Fruit fly (Drosophila melanogaster): ENCODE data around the gene RAF2.

RAF2 gene

DNA sequence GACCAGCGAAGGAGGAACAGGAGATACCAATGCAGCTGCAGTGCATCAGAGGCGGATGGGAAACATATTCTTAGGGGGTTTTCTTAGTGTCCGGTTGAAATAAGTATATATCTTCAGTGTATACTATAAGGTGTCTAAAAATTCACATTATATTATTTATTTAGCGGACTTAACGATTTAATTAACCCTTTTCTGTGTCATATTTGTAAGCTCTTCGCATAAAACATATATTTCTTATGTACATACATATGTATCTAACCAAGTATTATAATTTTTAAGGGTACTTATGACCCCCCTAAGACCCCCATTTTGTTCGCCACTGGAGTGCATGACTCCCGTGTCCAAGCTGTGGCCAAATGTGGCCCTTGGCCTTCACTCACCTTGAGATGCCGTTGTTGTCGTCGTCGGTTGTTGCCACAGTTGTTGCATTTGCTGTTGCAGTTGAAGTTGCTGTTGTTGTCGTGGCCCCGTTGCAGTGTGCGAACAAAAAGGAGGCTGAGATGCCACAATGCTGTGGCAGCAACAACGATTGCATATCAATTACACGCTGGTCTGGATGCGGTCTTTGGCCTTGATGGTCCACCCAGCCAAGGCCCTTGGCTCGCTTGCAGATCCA lies 24.8 kb upstream of the RAF2 start:
- TF ChIP-seq noc (tag; optimal IDR thresholded peaks at IDR 0.05), result no peak

DNA sequence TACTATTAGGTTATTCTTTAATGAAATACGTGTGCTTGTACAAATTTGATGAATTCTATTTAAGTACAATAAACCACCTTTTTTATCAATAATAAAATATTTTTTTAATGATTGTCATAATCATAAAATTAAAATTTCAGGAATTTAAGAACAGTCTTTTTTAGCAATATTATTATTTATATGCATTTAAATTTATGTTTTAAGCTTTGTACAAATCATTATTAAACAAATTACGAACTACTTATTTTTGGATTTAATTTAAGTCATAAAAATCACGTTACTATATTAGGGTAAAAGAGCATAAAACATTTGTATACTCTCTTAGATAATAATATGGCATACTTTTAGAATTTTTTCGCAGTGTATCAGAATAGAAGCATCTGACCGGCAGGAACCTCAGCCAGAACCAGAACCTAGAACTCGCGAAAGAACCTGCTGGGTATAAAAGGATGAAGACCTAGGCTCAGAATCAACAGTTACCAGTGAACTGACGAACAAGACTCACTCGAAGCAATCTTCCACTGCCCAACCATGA lies 23.9 kb upstream of the RAF2 start, which contains the start of gene Cpr72Ea:
Gene Cpr72Ea, plus strand, starts transcription at position 485 of the 535 bp plus-strand sequence.
- no peak for TF ChIP-seq noc (tag; optimal IDR thresholded peaks at IDR 0.05)

DNA sequence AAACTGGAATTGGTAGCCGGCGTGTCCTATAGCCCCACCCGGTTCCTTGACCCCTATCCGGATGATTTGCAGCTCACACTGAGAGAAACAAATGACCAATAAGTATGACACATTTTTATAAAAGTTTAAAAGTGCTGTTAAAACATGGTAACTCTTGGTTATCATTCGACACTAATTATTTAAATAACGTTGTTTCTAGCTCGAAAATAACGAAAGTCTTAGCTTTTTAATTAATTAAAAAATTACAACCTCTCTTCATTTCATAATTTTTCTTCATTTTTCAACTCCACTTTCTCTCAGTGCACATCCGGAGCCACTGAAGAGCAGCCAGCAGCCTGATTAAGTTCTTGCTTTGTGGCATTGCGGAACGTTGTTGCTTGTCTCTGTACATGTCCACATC lies 21.9 kb upstream of the RAF2 start:
- TF ChIP-seq noc (tag; optimal IDR thresholded peaks at IDR 0.05), result no peak

DNA sequence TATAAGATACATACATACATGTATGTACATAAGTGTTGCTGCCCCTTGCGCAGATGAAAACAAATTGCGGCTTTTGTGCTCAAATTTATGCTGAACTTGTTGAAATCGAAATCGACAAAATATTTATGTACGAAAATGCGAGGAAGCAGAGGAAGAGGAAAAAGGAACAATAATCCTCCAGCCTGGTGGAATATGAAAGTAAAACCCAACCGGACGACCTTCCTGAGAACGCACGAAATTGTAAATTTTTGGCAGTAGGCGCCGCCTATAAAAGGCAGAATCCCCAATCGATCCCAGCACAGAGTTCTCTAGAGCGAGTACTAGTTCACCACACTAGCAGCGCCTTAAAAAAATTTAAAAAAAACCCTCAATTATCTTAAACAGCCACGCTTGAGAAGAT lies 21.5 kb upstream of the RAF2 start, which contains the start of gene Cpr72Eb:
Gene Cpr72Eb, plus strand, starts transcription at position 301 of the 400 bp plus-strand sequence.
- TF ChIP-seq noc (tag; optimal IDR thresholded peaks at IDR 0.05), result no peak

DNA sequence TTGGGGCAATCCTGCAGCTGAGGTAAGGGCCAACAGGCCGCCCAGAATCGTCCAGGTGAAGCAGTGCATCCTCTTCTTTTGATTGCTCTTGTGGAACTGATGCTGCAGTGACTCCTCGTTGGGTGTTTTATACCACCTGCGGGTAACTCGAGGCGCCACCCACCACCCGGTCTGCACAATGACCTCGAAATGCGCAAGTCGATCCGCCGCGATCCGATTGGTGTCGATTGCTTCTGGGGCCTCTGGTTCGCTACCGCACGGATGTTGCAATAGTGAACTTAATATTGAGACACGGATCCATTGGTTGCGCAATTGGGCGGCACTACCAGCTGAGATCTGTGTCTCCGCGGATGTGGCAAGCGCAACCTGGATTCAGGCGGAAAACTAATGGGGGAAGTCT lies 18.9 kb upstream of the RAF2 start, which contains the start of gene Cpr72Ec:
Gene Cpr72Ec, minus strand, starts transcription at position 101 of the 400 bp plus-strand sequence.
- TF ChIP-seq noc (tag; optimal IDR thresholded peaks at IDR 0.05), result no peak

DNA sequence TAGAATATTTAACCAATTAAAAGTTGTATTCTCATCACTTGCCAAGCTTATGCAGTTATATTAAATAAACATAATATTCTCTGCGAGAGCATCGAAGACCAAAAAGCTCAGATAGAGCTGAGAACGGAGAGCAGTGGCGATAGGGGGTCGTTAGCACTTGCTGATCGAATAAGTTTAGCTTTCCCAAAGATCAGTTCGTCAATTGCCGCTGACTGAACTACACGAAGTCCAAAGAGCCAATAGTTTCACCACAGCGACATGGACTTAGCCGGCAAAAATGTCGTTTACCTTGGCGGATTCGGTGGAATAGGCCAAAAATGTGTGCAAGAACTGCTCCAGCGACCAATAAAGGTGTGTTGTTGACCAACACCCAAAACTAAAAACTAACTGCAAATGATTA lies 17.9 kb upstream of the RAF2 start, which contains the start of gene CG4842:
Gene CG4842, plus strand, starts transcription at position 191 of the 400 bp plus-strand sequence.
- no peak for TF ChIP-seq noc (tag; optimal IDR thresholded peaks at IDR 0.05)

DNA sequence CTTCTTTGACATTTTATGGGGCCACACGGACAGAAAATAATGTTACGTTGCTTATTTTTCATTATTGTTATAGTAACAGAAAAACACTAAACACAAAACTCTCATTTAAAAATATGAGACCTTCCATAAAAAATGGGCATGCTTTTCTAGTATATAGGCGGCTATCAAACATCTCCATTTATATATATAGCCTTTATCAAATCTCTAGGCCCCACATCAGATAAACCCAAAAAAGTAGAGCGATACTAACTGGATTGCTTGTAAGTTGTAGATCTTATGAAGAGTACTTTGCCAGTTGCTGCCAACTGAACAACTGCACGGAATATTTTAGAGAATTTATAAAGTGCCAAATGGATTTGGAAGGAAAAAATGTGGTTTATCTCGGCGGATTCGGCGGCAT lies 16.6 kb upstream of the RAF2 start, which contains the start of gene CG18814:
Gene CG18814, plus strand, starts transcription at position 301 of the 400 bp plus-strand sequence.
- TF ChIP-seq noc (tag; optimal IDR thresholded peaks at IDR 0.05), result no peak

DNA sequence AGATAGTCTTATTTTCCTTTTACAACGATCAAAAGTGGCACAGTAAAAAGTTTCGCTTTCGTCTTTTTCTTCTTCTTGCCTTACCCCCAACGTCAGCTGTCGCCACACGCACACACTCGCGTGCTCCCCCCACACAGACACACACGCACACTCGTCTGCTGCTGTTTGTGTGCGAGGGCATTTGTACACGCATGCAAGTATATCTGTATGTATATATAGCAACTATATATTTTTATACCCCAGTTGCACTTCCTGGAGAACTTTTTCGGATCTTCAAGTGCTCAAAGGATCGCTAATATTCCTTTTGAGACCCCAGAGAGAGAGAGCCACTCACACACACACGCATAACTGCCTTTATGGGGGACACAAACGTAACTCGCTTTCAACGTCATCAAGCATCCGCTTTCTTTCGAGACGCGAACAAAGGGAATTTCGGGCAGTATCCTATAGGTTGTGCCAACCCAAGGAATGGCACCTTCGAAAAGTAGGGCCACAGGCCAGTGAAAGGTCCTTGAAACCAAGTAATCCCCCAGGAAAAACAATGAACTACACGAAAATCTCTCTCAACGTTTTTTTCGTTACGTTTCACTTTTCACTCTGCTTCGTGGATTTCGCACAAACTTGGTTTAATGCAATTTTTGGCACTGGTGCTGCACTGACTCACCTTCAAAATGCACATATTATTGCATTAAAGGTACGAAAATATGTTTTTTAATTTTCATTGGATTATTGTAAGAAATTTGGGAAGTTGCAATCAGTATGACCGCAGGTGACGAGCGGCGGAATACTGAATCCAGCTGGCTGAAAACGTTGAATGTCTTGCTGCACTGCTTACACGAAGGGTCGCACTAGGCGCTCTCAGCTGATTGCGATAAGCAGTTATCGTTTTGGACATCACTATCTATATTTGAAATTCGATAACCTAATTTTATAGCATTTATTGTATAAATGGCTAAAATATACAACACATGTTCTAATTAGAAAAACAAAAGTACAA lies 8.1 kb upstream of the RAF2 start, which contains the start of gene roq:
Gene roq, minus strand, starts transcription at position 799 of the 997 bp plus-strand sequence.
- TF ChIP-seq noc (tag; optimal IDR thresholded peaks at IDR 0.05), result no peak

DNA sequence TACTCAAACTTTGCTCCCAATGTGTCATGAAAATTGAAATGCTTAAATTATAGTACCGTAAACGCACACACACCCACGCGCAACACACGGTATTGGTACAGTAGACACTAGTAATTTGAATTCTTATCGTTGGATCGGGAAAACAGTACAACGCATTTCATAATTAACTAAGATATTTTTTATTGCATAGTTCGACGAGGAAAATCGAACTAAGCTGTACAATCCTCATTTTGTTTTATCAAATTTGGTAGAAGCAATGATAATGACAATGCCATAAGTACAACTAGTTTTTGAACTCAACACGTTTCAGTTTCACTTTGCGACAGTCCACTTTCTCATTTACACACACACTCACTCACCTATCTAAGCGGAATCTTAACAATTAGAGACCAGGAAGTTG lies 5.4 kb upstream of the RAF2 start:
- peak; percentile 97 for TF ChIP-seq noc (tag; optimal IDR thresholded peaks at IDR 0.05)

DNA sequence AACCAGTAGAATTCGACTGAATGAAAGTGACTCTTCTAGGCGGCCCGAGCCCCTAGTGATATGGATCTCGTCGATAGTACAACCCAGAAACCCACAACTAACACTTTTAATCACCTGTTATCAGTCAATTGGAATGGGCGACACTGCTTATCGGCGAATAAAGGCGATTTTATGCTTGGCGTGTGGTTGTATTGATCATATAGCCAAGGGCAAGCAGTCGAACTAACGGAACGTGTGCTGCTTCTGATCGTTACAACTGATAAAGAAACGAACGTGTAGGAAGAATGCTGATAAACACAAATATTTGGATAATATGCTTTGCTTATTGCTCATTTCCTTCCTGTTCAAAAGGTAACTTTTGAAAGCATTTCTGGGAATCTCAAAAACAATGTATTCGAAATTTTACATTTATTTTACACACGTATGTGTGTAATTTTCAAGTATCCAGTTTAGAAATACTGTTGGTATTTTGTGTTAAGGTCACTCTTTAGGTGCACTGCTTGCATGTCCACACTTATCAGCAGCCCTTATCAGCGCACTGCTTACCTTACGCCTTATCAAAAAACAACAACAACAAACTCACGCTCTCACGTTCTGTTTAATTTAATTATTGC lies 4.8 kb upstream of the RAF2 start, which contains the start of gene Agpat4:
Gene Agpat4, minus strand, starts transcription at position 387 of the 614 bp plus-strand sequence.
- no peak for TF ChIP-seq noc (tag; optimal IDR thresholded peaks at IDR 0.05)

DNA sequence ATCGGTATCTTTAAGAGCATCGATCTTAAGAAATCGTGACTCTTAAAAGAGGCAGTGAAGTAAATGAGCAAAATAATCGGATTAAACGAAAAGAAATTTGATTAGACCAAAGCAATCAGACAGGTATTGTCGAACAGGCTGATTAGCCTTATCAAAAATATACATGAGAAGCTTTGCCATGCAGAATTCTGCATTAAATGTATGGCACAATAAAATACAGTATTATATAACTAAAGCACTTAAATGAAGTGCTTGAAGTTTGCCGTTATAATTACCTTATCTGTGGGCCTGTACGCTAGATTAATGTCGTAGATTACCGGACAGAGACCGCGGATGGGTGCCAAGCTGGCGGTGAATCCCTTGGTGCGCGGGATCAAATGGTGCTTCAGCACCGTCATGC lies 3.1 kb upstream of the RAF2 start:
- no peak for TF ChIP-seq noc (tag; optimal IDR thresholded peaks at IDR 0.05)

DNA sequence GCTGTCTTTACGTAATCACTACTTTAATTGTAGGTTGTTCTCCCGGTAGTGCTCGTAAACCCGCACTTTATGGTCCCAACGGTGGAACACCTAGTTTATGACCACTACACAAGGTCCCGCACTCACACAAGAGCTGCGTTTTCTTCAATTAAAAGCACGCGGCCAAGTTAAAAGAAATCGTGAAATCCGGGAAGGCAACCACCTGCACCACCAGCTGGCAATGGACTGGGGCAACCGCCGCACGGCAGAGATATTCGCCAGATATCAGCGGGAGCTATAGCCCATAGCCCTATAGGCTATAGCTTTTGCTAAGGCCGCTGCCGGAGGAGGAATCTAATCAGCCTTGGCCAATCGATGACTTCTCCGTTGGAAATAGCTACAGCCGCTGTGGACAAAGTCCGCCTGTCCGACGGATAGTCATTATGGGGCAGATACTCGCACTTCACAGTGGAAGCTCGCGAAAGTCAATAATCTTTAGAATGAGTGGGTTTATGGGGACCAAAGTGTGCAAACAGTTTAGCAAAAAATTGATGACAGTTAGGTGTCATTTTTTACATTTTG lies 1.9 kb upstream of the RAF2 start:
- TF ChIP-seq noc (tag; optimal IDR thresholded peaks at IDR 0.05), result no peak

DNA sequence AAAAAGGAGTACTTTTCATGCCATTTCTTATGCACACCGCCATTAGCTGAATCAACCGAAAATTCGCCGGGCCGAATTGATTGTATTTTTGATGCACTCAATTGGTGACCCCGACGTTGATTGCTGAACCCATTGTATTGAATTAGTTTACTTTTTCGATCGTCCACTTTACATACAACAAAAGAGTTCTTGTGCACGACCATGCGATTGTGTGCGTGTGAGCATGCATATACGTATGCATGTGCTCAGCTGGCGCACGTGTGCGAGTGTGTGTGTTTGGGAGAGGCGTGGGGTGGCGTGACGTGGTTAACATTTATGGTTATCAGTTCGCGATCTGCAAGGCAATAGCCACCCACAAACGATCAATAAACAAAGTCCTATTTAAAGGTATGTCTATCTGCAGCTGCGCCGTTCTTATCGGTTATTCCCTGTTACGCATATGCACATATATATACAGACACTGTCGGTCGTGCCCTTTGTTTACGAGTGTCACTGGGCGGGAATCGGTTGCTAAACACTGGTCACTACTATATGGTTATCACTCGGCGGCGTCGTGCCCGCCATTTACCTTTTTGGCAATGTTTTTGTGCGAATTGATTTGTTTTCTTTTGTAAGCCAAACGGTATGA lies 761 bp upstream of the RAF2 start:
- TF ChIP-seq noc (tag; optimal IDR thresholded peaks at IDR 0.05), result peak; percentile 56

DNA sequence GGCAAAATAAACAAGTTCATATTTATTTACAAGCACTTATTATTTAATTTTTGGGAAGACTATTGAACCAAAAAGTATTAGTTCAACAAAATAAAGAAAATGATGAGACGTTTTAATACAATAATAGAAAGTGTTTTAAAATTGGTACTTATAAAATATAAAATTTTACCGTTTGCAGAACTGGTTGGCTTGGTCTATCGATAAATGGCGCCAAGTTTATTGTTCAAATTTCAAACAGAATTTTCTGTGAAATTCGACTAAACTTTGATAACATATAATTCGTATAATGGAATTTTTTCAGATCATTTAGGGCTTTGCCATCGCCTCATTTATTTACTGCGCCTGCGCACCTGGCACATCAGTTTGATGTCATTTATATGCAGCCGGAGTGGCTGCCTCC lies 4.7 kb downstream of the RAF2 start:
- TF ChIP-seq noc (tag; optimal IDR thresholded peaks at IDR 0.05), result no peak

DNA sequence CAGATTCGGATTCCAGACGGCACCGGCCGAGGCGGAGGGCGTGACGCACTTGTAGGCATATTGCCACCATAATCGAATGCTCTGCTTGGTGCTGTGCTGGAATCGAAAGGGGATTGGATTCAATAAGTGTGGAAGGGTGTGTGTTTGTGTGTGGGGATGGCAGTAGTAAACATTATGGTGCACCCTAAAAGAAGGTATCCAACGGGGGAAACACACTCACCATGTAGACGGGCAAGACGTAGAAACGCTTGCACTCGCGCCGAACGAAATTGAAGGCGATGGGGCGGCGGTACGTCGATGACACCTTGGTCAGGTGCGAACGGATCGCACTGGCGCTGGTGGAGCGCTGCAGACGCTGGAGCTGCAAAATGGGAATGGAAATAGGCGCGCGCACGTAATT lies 5.1 kb downstream of the RAF2 start:
- TF ChIP-seq noc (tag; optimal IDR thresholded peaks at IDR 0.05), result no peak

Data from whole organism, larva.